Worm (Caenorhabditis elegans): ENCODE results near the gene T16G1.18.

T16G1.18 gene

DNA sequence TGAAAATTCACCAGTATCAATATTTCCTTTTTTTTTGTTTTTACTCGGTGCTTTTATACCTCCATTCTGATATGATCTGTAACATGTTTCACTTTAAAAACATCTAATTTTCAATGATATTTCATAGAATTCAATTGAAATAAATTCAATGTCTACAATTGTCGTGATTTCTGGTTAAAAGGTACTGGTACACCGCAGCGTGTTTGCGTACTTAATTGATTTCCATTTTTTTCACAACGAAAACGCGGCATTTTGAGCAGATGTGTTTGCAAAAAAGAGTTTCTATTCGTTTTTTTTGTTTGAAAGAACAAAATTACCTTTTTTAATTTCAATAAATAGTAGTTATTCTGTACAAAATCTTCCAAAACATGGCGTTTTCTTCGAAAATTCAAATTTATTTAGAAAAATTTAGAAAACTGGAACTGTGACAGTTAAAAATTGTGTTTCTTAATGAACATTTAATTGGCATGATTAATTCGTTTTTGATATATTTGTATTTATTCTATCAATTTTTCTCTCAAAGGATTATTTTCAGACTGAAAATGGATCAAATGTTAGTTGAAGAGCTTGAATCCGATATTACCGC, 19.6 kb downstream of the T16G1.18 start, which contains the start of gene pnn-1:
TSS of gene pnn-1 (plus strand) at position 536 of the 586 bp plus-strand sequence.
- no peak for TF ChIP-seq nhr-28 (tag; optimal IDR thresholded peaks at IDR 0.05)
- no peak for TF ChIP-seq aly-2 (tag; optimal IDR thresholded peaks at IDR 0.05)
- no peak for TF ChIP-seq skn-1 (tag; optimal IDR thresholded peaks at IDR 0.05)
- peak; percentile 48 for TF ChIP-seq hmg-11 (tag; optimal IDR thresholded peaks at IDR 0.05)
- TF ChIP-seq fkh-10 (GFP tag; optimal IDR thresholded peaks at IDR 0.05): no peak
- no peak for TF ChIP-seq nhr-77 (tag; optimal IDR thresholded peaks at IDR 0.05)
- TF ChIP-seq nfya-1 (tag; optimal IDR thresholded peaks at IDR 0.05; ENCODE audit: insufficient read depth): peak; percentile 45
- peak; percentile 59 for TF ChIP-seq pha-4 (tag; optimal IDR thresholded peaks at IDR 0.05)
- no peak for TF ChIP-seq nhr-43 (tag; optimal IDR thresholded peaks at IDR 0.05; ENCODE audit: poor library complexity, severe bottlenecking)
- TF ChIP-seq tbx-2 (tag; optimal IDR thresholded peaks at IDR 0.05): no peak
- peak; percentile 35 for TF ChIP-seq lin-15B (tag; optimal IDR thresholded peaks at IDR 0.05)

- no peak for TF ChIP-seq zag-1 (tag; optimal IDR thresholded peaks at IDR 0.05)
- TF ChIP-seq unc-39 (tag; optimal IDR thresholded peaks at IDR 0.05): no peak
- no peak for TF ChIP-seq nhr-76 (tag; optimal IDR thresholded peaks at IDR 0.05)
- TF ChIP-seq R02D3.7 (tag; optimal IDR thresholded peaks at IDR 0.05): no peak
- no peak for TF ChIP-seq mdl-1 (tag; optimal IDR thresholded peaks at IDR 0.05)
- no peak for TF ChIP-seq ztf-4 (tag; optimal IDR thresholded peaks at IDR 0.05)
- TF ChIP-seq aly-2 (tag; optimal IDR thresholded peaks at IDR 0.05): no peak
- TF ChIP-seq eor-1 (tag; optimal IDR thresholded peaks at IDR 0.05): no peak
- no peak for TF ChIP-seq ztf-11 (tag; optimal IDR thresholded peaks at IDR 0.05)
- no peak for TF ChIP-seq nhr-25 (tag; optimal IDR thresholded peaks at IDR 0.05)
- no peak for TF ChIP-seq ceh-16 (tag; optimal IDR thresholded peaks at IDR 0.05)
- TF ChIP-seq hmg-11 (tag; optimal IDR thresholded peaks at IDR 0.05): no peak
These were observed 22.9 kb downstream of the T16G1.18 start for ce11 chrV:12974047-12974446.

DNA sequence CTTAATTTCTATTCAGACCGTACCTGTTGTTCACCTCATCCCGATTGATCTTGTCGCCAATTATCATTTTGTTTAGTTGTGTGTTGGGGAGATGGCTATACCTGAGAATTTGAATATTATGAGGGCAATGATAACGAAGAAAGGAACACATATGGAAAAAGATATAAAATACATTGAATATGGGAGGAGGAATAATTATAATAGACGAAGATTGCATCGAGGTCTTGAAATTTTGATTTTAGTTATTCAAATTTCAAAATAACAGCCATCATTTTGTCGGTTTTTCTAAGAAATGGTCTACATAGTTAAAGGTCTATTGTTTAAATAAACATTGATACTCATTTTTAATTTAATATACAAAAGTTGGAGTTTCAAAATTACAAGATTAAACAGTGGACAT, 36.0 kb downstream of the T16G1.18 start, which contains the start of gene shw-3:
TSS of gene shw-3 (minus strand) at position 101 of the 400 bp plus-strand sequence.
- TF ChIP-seq nhr-43 (tag; optimal IDR thresholded peaks at IDR 0.05; ENCODE audit: poor library complexity, severe bottlenecking): no peak
- no peak for TF ChIP-seq nhr-237 (tag; optimal IDR thresholded peaks at IDR 0.05)
- no peak for TF ChIP-seq hmg-11 (tag; optimal IDR thresholded peaks at IDR 0.05)
- TF ChIP-seq ama-1 (optimal IDR thresholded peaks at IDR 0.05): no peak
- TF ChIP-seq ceh-9 (tag; optimal IDR thresholded peaks at IDR 0.05): no peak
- no peak for TF ChIP-seq eor-1 (tag; optimal IDR thresholded peaks at IDR 0.05)
- no peak for TF ChIP-seq skn-1 (tag; optimal IDR thresholded peaks at IDR 0.05)
- TF ChIP-seq aly-2 (tag; optimal IDR thresholded peaks at IDR 0.05): no peak
- no peak for TF ChIP-seq nhr-11 (tag; optimal IDR thresholded peaks at IDR 0.05)
- TF ChIP-seq sea-2 (GFP tag; optimal IDR thresholded peaks at IDR 0.05): no peak
- TF ChIP-seq unc-62 (GFP tag; optimal IDR thresholded peaks at IDR 0.05): no peak
- TF ChIP-seq nfya-1 (tag; optimal IDR thresholded peaks at IDR 0.05; ENCODE audit: insufficient read depth): no peak
- no peak for TF ChIP-seq zag-1 (tag; optimal IDR thresholded peaks at IDR 0.05)
- no peak for TF ChIP-seq fkh-10 (GFP tag; optimal IDR thresholded peaks at IDR 0.05)
- no peak for TF ChIP-seq nhr-67 (tag; optimal IDR thresholded peaks at IDR 0.05)
- no peak for TF ChIP-seq unc-39 (tag; optimal IDR thresholded peaks at IDR 0.05)
- TF ChIP-seq nhr-23 (tag; optimal IDR thresholded peaks at IDR 0.05): no peak

ce11 chrV:12988256-12988655, 37.2 kb downstream of the T16G1.18 start, which contains the start of gene F15B9.8:
F15B9.8 (plus strand) TSS chrV:12988556.
- TF ChIP-seq ama-1 (optimal IDR thresholded peaks at IDR 0.05) (no peak), eor-1 (tag; optimal IDR thresholded peaks at IDR 0.05) (no peak), tbx-2 (tag; optimal IDR thresholded peaks at IDR 0.05) (no peak)

- TF ChIP-seq elt-3 (tag; optimal IDR thresholded peaks at IDR 0.05) (no peak), daf-12 (tag; optimal IDR thresholded peaks at IDR 0.05) (no peak), nhr-43 (tag; optimal IDR thresholded peaks at IDR 0.05; ENCODE audit: poor library complexity, severe bottlenecking) (no peak), aly-2 (tag; optimal IDR thresholded peaks at IDR 0.05) (no peak), nhr-25 (tag; optimal IDR thresholded peaks at IDR 0.05) (peak; percentile 73), elt-1 (tag; optimal IDR thresholded peaks at IDR 0.05) (peak; percentile 17), unc-39 (tag; optimal IDR thresholded peaks at IDR 0.05) (no peak)
These were observed 41.8 kb downstream of the T16G1.18 start, which contains the start of the genes F15B9.11 and dsl-7 for ce11 chrV:12992891-12993290. F15B9.11 (minus strand) TSS chrV:12992895. dsl-7 (plus strand) TSS chrV:12993150.

Data from whole organism, L3 larva.